Worm (Caenorhabditis elegans): ENCODE results near the gene add-1.

DNA sequence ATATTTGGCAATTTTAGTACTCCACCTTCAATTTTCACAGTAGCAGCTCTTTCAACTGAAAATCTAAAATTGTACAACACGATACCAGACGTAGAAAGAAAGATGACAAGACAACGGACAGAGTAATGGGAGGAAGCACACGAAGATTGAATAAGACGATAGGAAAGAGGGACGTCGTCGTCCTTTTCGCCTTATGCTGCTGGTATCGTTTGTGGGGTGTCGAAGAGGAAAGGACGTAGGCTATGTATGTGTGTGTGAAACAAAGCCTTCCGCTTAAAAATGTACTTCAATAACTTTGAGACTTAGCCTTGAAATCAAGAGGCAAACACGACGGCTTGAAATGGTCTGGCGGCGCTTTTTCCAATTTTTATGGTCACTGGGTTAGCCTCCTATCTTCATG lies 12.9 kb upstream of the add-1 start:
- TF ChIP-seq nhr-76 (tag; optimal IDR thresholded peaks at IDR 0.05) (no peak), unc-62 (GFP tag; optimal IDR thresholded peaks at IDR 0.05) (no peak), ama-1 (optimal IDR thresholded peaks at IDR 0.05) (no peak), R02D3.7 (tag; optimal IDR thresholded peaks at IDR 0.05) (no peak), lin-39 (tag; optimal IDR thresholded peaks at IDR 0.05) (no peak), nhr-237 (tag; optimal IDR thresholded peaks at IDR 0.05) (no peak), unc-39 (tag; optimal IDR thresholded peaks at IDR 0.05) (no peak), ztf-11 (tag; optimal IDR thresholded peaks at IDR 0.05) (no peak), zag-1 (tag; optimal IDR thresholded peaks at IDR 0.05) (no peak), snpc-4 (tag; optimal IDR thresholded peaks at IDR 0.05) (no peak), nhr-77 (tag; optimal IDR thresholded peaks at IDR 0.05) (no peak), elt-1 (tag; optimal IDR thresholded peaks at IDR 0.05) (peak; percentile 7)

All from whole organism, L3 larva.